Worm (Caenorhabditis elegans) whole organism, L1 larva: ENCODE data around the gene icln-1.

Source experiments
- C04F5.9 ChIP-seq: sonication (generic microtip); optimal IDR thresholded peaks from 2 replicates; lab custom pipeline; 2016; ENCODE audit warnings: missing genetic modification characterization, missing compliant biosample characterization
- C16A3.4 ChIP-seq: fragments of 150-350 bp; optimal IDR thresholded peaks from 2 replicates; lab custom pipeline; 2014; ENCODE audit warnings: missing biosample characterization, missing genetic modification characterization
- F16B12.6 ChIP-seq: fragments of 150-350 bp; optimal IDR thresholded peaks from 2 replicates; lab custom pipeline; 2014; ENCODE audit warnings: missing biosample characterization, missing genetic modification characterization
- Y116A8C.19 ChIP-seq: sonication (generic microtip); optimal IDR thresholded peaks from 2 replicates; lab custom pipeline; 2016; ENCODE audit warnings: missing compliant biosample characterization, missing genetic modification characterization, borderline replicate concordance
- aha-1 ChIP-seq: fragments of 150-350 bp; optimal IDR thresholded peaks from 2 replicates; lab custom pipeline; 2014; ENCODE audit warnings: missing biosample characterization, missing genetic modification characterization
- aly-2 ChIP-seq: fragments of 150-350 bp; optimal IDR thresholded peaks from 2 replicates; lab custom pipeline; 2014; ENCODE audit warnings: missing biosample characterization, missing genetic modification characterization
- ama-1 ChIP-seq: fragments of 150-350 bp; optimal IDR thresholded peaks from 2 replicates; lab custom pipeline; 2014
- blmp-1 ChIP-seq: fragments of 150-350 bp; optimal IDR thresholded peaks from 2 replicates; lab custom pipeline; 2014; ENCODE audit warnings: missing biosample characterization, missing genetic modification characterization
- ceh-63 ChIP-seq: fragments of 200-800 bp; sonication (Bioruptor generic); optimal IDR thresholded peaks from 2 replicates; lab custom pipeline; 2018; ENCODE audit warnings: mild to moderate bottlenecking, missing genetic modification characterization, missing compliant biosample characterization
- ceh-8 ChIP-seq: fragments of 200-800 bp; sonication (Bioruptor generic); optimal IDR thresholded peaks from 2 replicates; lab custom pipeline; 2018; ENCODE audit warnings: mild to moderate bottlenecking, missing genetic modification characterization, moderate library complexity, missing compliant biosample characterization
- ceh-82 ChIP-seq, 3 experiments: fragments of 150-350 bp in 1 of 3; sonication (generic microtip) in 2 of 3; optimal IDR thresholded peaks; 2 replicates each; lab custom pipeline; 2014 to 2017; ENCODE audit warnings: missing biosample characterization in 3 of 3, missing genetic modification characterization in 3 of 3
- ceh-88 ChIP-seq: fragments of 200-800 bp; sonication (Bioruptor generic); IDR thresholded peaks from 2 replicates; pipeline ENCODE4 v1.3.6; 2022; ENCODE audit warnings: missing genetic modification characterization, missing compliant biosample characterization
- ceh-90 ChIP-seq: sonication (generic microtip); optimal IDR thresholded peaks from 2 replicates; lab custom pipeline; 2016; ENCODE audit warnings: missing genetic modification characterization, missing compliant biosample characterization
- dsc-1 ChIP-seq: sonication (generic microtip); optimal IDR thresholded peaks from 2 replicates; lab custom pipeline; 2016; ENCODE audit warnings: mild to moderate bottlenecking, missing genetic modification characterization, missing compliant biosample characterization
- efl-1 ChIP-seq, 4 experiments: fragments of 150-350 bp; optimal IDR thresholded peaks in 3 of 4; peaks in 1 of 4; 1 replicate in 1 of 4; 2 replicates in 3 of 4; lab custom pipeline; 2014; ENCODE audit warnings: missing biosample characterization in 2 of 4, missing genetic modification characterization in 2 of 4, missing genetic modification reagents in 2 of 4
- egl-13 ChIP-seq: sonication (generic microtip); optimal IDR thresholded peaks from 2 replicates; lab custom pipeline; 2016; ENCODE audit warnings: missing genotype, missing genetic modification reagents, missing genetic modification characterization, missing compliant biosample characterization
- elt-2 ChIP-seq: sonication (generic microtip); optimal IDR thresholded peaks from 2 replicates; lab custom pipeline; 2016; ENCODE audit warnings: missing genetic modification characterization, mild to moderate bottlenecking, inconsistent platforms, missing compliant biosample characterization, missing genetic modification reagents
- fkh-4 ChIP-seq: sonication (generic microtip); optimal IDR thresholded peaks from 2 replicates; lab custom pipeline; 2016; ENCODE audit warnings: missing compliant biosample characterization, missing genetic modification characterization, borderline replicate concordance
- fkh-8 ChIP-seq: sonication (generic microtip); optimal IDR thresholded peaks from 2 replicates; lab custom pipeline; 2016; ENCODE audit warnings: mild to moderate bottlenecking, missing genetic modification characterization, missing compliant biosample characterization
- hlh-17 ChIP-seq: fragments of 200-800 bp; sonication (Bioruptor generic); optimal IDR thresholded peaks from 2 replicates; lab custom pipeline; 2018; ENCODE audit warnings: missing genetic modification characterization, mild to moderate bottlenecking, missing compliant biosample characterization, moderate library complexity, borderline replicate concordance
- hpl-2 ChIP-seq: fragments of 150-350 bp; optimal IDR thresholded peaks from 2 replicates; lab custom pipeline; 2014; ENCODE audit warnings: missing biosample characterization, missing genetic modification reagents, missing genetic modification characterization
- isw-1 ChIP-seq: fragments of 200-800 bp; sonication (Bioruptor generic); IDR thresholded peaks from 2 replicates; pipeline ENCODE4 v1.3.6; 2022; ENCODE audit warnings: missing genetic modification characterization, missing compliant biosample characterization
- jun-1 ChIP-seq: fragments of 150-350 bp; optimal IDR thresholded peaks from 2 replicates; lab custom pipeline; 2014; ENCODE audit warnings: missing biosample characterization, missing genetic modification reagents, missing genetic modification characterization
- lir-3 ChIP-seq: sonication (generic microtip); optimal IDR thresholded peaks from 2 replicates; lab custom pipeline; 2016; ENCODE audit warnings: mild to moderate bottlenecking, missing genetic modification characterization, moderate library complexity, missing compliant biosample characterization; ENCODE audit not compliant: poor library complexity
- lsy-2 ChIP-seq, 2 experiments: fragments of 150-350 bp; optimal IDR thresholded peaks; 2 replicates each; lab custom pipeline; 2014; ENCODE audit warnings: missing biosample characterization in 2 of 2, missing genetic modification characterization in 2 of 2
- mdl-1 ChIP-seq, 2 experiments: fragments of 150-350 bp; optimal IDR thresholded peaks; 2 replicates each; lab custom pipeline; 2014 to 2017; ENCODE audit warnings: missing biosample characterization in 2 of 2, missing genetic modification characterization in 2 of 2, inconsistent platforms in 1 of 2
- mep-1 ChIP-seq: fragments of 150-350 bp; optimal IDR thresholded peaks from 2 replicates; lab custom pipeline; 2014; ENCODE audit warnings: missing biosample characterization, missing genetic modification characterization
- nhr-12 ChIP-seq: sonication (generic microtip); optimal IDR thresholded peaks from 2 replicates; lab custom pipeline; 2017; ENCODE audit warnings: missing biosample characterization, missing genetic modification characterization
- nhr-20 ChIP-seq: sonication (generic microtip); optimal IDR thresholded peaks from 2 replicates; lab custom pipeline; 2016; ENCODE audit warnings: mild to moderate bottlenecking, missing genetic modification characterization, missing compliant biosample characterization
- nhr-28 ChIP-seq: fragments of 150-350 bp; optimal IDR thresholded peaks from 2 replicates; lab custom pipeline; 2014; ENCODE audit warnings: missing biosample characterization, missing genetic modification characterization
- nhr-47 ChIP-seq: sonication (generic microtip); optimal IDR thresholded peaks from 2 replicates; lab custom pipeline; 2016; ENCODE audit warnings: mild to moderate bottlenecking, missing genetic modification characterization, moderate library complexity, missing compliant biosample characterization
- nhr-71 ChIP-seq: sonication (generic microtip); optimal IDR thresholded peaks from 2 replicates; lab custom pipeline; 2016; ENCODE audit warnings: mild to moderate bottlenecking, missing genetic modification characterization, moderate library complexity, missing compliant biosample characterization
- nhr-76 ChIP-seq: sonication (generic microtip); optimal IDR thresholded peaks from 2 replicates; lab custom pipeline; 2017; ENCODE audit warnings: missing biosample characterization, missing genetic modification characterization
- nhr-85 ChIP-seq: sonication (generic microtip); peaks from one replicate; lab custom pipeline; 2016; ENCODE audit warnings: missing genetic modification characterization, inconsistent platforms, missing compliant biosample characterization
- nhr-90 ChIP-seq: sonication (generic microtip); optimal IDR thresholded peaks from 2 replicates; lab custom pipeline; 2016; ENCODE audit warnings: mild to moderate bottlenecking, missing genetic modification characterization, missing compliant biosample characterization; ENCODE audit not compliant: poor library complexity
- pag-3 ChIP-seq: sonication (generic microtip); optimal IDR thresholded peaks from 2 replicates; lab custom pipeline; 2017; ENCODE audit warnings: missing genetic modification characterization, mild to moderate bottlenecking, missing compliant biosample characterization, antibody characterized with exemption, borderline replicate concordance; ENCODE audit not compliant: insufficient read depth
- rnt-1 ChIP-seq: sonication (generic microtip); optimal IDR thresholded peaks from 2 replicates; lab custom pipeline; 2016; ENCODE audit warnings: mild to moderate bottlenecking, missing genetic modification characterization, moderate library complexity, missing compliant biosample characterization
- skn-1 ChIP-seq: fragments of 150-350 bp; optimal IDR thresholded peaks from 2 replicates; lab custom pipeline; 2014; ENCODE audit warnings: missing biosample characterization, missing genetic modification characterization
- snu-23 ChIP-seq: sonication (generic microtip); optimal IDR thresholded peaks from 2 replicates; lab custom pipeline; 2016; ENCODE audit warnings: missing genetic modification characterization, missing compliant biosample characterization
- sox-4 ChIP-seq: sonication (generic microtip); optimal IDR thresholded peaks from 2 replicates; lab custom pipeline; 2016; ENCODE audit warnings: missing genetic modification characterization, missing compliant biosample characterization
- unc-30 ChIP-seq: sonication (generic microtip); optimal IDR thresholded peaks from 2 replicates; lab custom pipeline; 2017; ENCODE audit warnings: missing biosample characterization, missing genetic modification characterization
- unc-62 ChIP-seq: fragments of 150-350 bp; optimal IDR thresholded peaks from 2 replicates; lab custom pipeline; 2014; ENCODE audit warnings: missing biosample characterization, missing genetic modification reagents, missing genetic modification characterization
- unc-98 ChIP-seq: fragments of 200-800 bp; sonication (Bioruptor generic); IDR thresholded peaks from 2 replicates; pipeline ENCODE4 v1.3.6; 2022; ENCODE audit warnings: missing genetic modification characterization, missing compliant biosample characterization
- vab-15 ChIP-seq: sonication (generic microtip); optimal IDR thresholded peaks from 2 replicates; lab custom pipeline; 2017; ENCODE audit warnings: missing genotype, mild to moderate bottlenecking, missing genetic modification characterization, missing compliant biosample characterization
- xbp-1 ChIP-seq: sonication (generic microtip); optimal IDR thresholded peaks from 2 replicates; lab custom pipeline; 2016; ENCODE audit warnings: missing genetic modification characterization, missing compliant biosample characterization
- zag-1 ChIP-seq: fragments of 150-350 bp; optimal IDR thresholded peaks from 2 replicates; lab custom pipeline; 2014; ENCODE audit warnings: missing biosample characterization, missing genetic modification characterization
- ztf-11 ChIP-seq, 2 experiments: sonication (generic microtip); optimal IDR thresholded peaks; 2 replicates each; lab custom pipeline; 2016 to 2017; ENCODE audit warnings: missing genetic modification characterization in 2 of 2, missing biosample characterization in 1 of 2, missing compliant biosample characterization in 1 of 2

icln-1 gene

DNA sequence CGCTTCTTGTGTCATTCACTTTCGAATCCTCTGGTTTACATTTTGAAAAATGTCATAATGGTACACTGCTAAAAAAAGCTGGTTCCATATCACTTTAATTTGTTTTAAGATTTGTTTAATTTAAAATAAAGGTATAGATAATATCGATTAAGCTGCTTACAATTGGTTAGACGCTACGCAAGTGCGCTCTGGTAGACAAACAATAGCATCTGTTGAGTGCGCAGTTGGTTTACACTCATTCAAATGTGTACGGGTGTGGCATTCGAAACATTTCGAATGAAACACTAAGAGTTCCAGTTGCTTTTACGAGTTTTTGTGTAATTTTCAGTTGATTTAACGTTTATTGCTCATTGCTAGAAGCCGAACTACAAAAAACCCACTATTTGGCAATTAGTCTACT is 12.0 kb upstream of the icln-1 start (continued):
- no peak for TF ChIP-seq nhr-47 (tag; lab: Kevin White, UChicago)
- TF ChIP-seq ceh-63 (GFP tag; lab: Kevin White, UChicago): no peak
- TF ChIP-seq nhr-71: peak; percentile 49
- no peak for TF ChIP-seq egl-13 (tag; lab: Kevin White, UChicago)
- TF ChIP-seq Y116A8C.19: no peak
- TF ChIP-seq hpl-2: no peak
- peak; percentile 17 for TF ChIP-seq F16B12.6 (tag; lab: Kevin White, UChicago)
- TF ChIP-seq ceh-88 (GFP tag; lab: Robert Waterston, UW): no peak
- TF ChIP-seq ceh-90 (tag; lab: Kevin White, UChicago): no peak
- TF ChIP-seq unc-30 (tag; lab: Kevin White, UChicago): no peak
- TF ChIP-seq aha-1 (tag; lab: Kevin White, UChicago): no peak
- TF ChIP-seq ztf-11 (tag; optimal IDR thresholded peaks at IDR 0.05; lab: Kevin White, UChicago): no peak
- no peak for TF ChIP-seq ceh-8 (GFP tag; lab: Kevin White, UChicago)
- TF ChIP-seq nhr-12: no peak
- no peak for TF ChIP-seq ama-1
- peak; percentile 57 for TF ChIP-seq blmp-1 (tag; lab: Kevin White, UChicago)
- TF ChIP-seq ceh-82 (tag; optimal IDR thresholded peaks at IDR 0.05; lab: Kevin White, UChicago): no peak
- peak; percentile 41 for TF ChIP-seq C16A3.4 (tag; lab: Kevin White, UChicago)
- no peak for TF ChIP-seq nhr-90 (tag; lab: Kevin White, UChicago)
- no peak for TF ChIP-seq aly-2 (tag; lab: Kevin White, UChicago)
- peak; percentile 65 for TF ChIP-seq mep-1 (tag; lab: Kevin White, UChicago)
- TF ChIP-seq vab-15 (tag; lab: Kevin White, UChicago): no peak
- TF ChIP-seq pag-3 (tag; lab: Kevin White, UChicago): no peak
- no peak for TF ChIP-seq nhr-28 (tag; lab: Kevin White, UChicago)
- peak; percentile 36 to 53 for TF ChIP-seq efl-1 (optimal IDR thresholded peaks at IDR 0.05; lab: Kevin White, UChicago)
- peak; percentile 39 to 51 for TF ChIP-seq efl-1 (GFP tag; optimal IDR thresholded peaks at IDR 0.05 in 1 of 2; lab: Kevin White, UChicago)
- no peak for TF ChIP-seq elt-2 (tag; lab: Kevin White, UChicago)
- no peak for TF ChIP-seq sox-4
- peak; percentile 48 for TF ChIP-seq snu-23 (GFP tag; lab: Kevin White, UChicago)
- TF ChIP-seq jun-1 (tag; lab: Kevin White, UChicago): no peak
- TF ChIP-seq dsc-1: no peak
- TF ChIP-seq nhr-76 (tag; lab: Kevin White, UChicago): no peak
- peak; percentile 5 for TF ChIP-seq nhr-20 (tag; lab: Kevin White, UChicago)
- TF ChIP-seq skn-1 (tag; lab: Kevin White, UChicago): peak; percentile 41
- no peak for TF ChIP-seq mdl-1 (tag; optimal IDR thresholded peaks at IDR 0.05; lab: Kevin White, UChicago)
- TF ChIP-seq unc-98: no peak
- no peak for TF ChIP-seq fkh-8 (tag; lab: Kevin White, UChicago)
- TF ChIP-seq xbp-1 (tag; lab: Kevin White, UChicago): peak; percentile 26
- no peak for TF ChIP-seq zag-1 (tag; lab: Kevin White, UChicago)
- TF ChIP-seq unc-62 (GFP tag; lab: Kevin White, UChicago): no peak
- no peak for TF ChIP-seq lir-3 (tag; lab: Kevin White, UChicago)
- no peak for TF ChIP-seq C04F5.9 (tag; lab: Kevin White, UChicago)
- TF ChIP-seq isw-1 (GFP tag; lab: Robert Waterston, UW): no peak
- TF ChIP-seq nhr-85 (tag; lab: Kevin White, UChicago): no peak
- peak; percentile 8 to 57 for TF ChIP-seq lsy-2 (tag; optimal IDR thresholded peaks at IDR 0.05; lab: Kevin White, UChicago)
- no peak for TF ChIP-seq hlh-17
- peak; percentile 13 for TF ChIP-seq rnt-1 (tag; lab: Kevin White, UChicago)
- no peak for TF ChIP-seq fkh-4 (tag; lab: Kevin White, UChicago)
- TF ChIP-seq, all 84 proteins: peak for 17
